Worm (Caenorhabditis elegans): ENCODE measurements around the gene R10E4.6.

- no peak for TF ChIP-seq aly-2 (tag; optimal IDR thresholded peaks at IDR 0.05)
- TF ChIP-seq ama-1 (optimal IDR thresholded peaks at IDR 0.05), result no peak
- no peak for TF ChIP-seq unc-39 (tag; optimal IDR thresholded peaks at IDR 0.05)
- peak; percentile 99 for TF ChIP-seq pha-4 (tag; optimal IDR thresholded peaks at IDR 0.05)
- TF ChIP-seq mdl-1 (tag; optimal IDR thresholded peaks at IDR 0.05), result peak; percentile 70
- peak; percentile 11 for TF ChIP-seq R02D3.7 (tag; optimal IDR thresholded peaks at IDR 0.05)
- TF ChIP-seq lin-15B (tag; optimal IDR thresholded peaks at IDR 0.05), result peak; percentile 40
- TF ChIP-seq nhr-28 (tag; optimal IDR thresholded peaks at IDR 0.05), result no peak
- TF ChIP-seq eor-1 (tag; optimal IDR thresholded peaks at IDR 0.05), result no peak
- TF ChIP-seq nhr-237 (tag; optimal IDR thresholded peaks at IDR 0.05), result no peak
- no peak for TF ChIP-seq egl-5 (tag; optimal IDR thresholded peaks at IDR 0.05)
Measured at ce11 chrIII:4284732-4285165, 8.5 kb upstream of the R10E4.6 start.
